Worm (Caenorhabditis elegans) whole organism, L2 larva: Measurements from ENCODE around the gene col-180.

Source experiments
- ZK546.5 ChIP-seq: sonication (generic microtip); optimal IDR thresholded peaks from 2 replicates; lab custom pipeline; 2017; ENCODE audit warnings: missing biosample characterization, missing genetic modification characterization
- ama-1 ChIP-seq: fragments of 150-350 bp; optimal IDR thresholded peaks from 2 replicates; lab custom pipeline; 2018; ENCODE audit warnings: inconsistent platforms
- elt-1 ChIP-seq: fragments of 150-350 bp; optimal IDR thresholded peaks from 2 replicates; lab custom pipeline; 2014; ENCODE audit warnings: missing biosample characterization, missing genetic modification characterization
- fos-1 ChIP-seq: fragments of 150-350 bp; optimal IDR thresholded peaks from 2 replicates; lab custom pipeline; 2014; ENCODE audit warnings: missing biosample characterization, missing genetic modification characterization
- lin-39 ChIP-seq: fragments of 150-350 bp; optimal IDR thresholded peaks from 2 replicates; lab custom pipeline; 2014; ENCODE audit warnings: missing biosample characterization, missing genetic modification reagents, missing genetic modification characterization
- nhr-23 ChIP-seq: fragments of 150-350 bp; optimal IDR thresholded peaks from 2 replicates; lab custom pipeline; 2014; ENCODE audit warnings: missing biosample characterization, missing genetic modification reagents, missing genetic modification characterization
- nhr-6 ChIP-seq: fragments of 150-350 bp; optimal IDR thresholded peaks from 2 replicates; lab custom pipeline; 2014; ENCODE audit warnings: missing biosample characterization, missing genetic modification characterization
- nhr-77 ChIP-seq: fragments of 150-350 bp; optimal IDR thresholded peaks from 2 replicates; lab custom pipeline; 2014; ENCODE audit warnings: missing biosample characterization, missing genetic modification characterization
- snpc-4 ChIP-seq: fragments of 150-350 bp; optimal IDR thresholded peaks from 2 replicates; lab custom pipeline; 2014; ENCODE audit warnings: missing biosample characterization, missing genetic modification characterization
- unc-55 ChIP-seq: fragments of 150-350 bp; sonication (generic microtip); optimal IDR thresholded peaks from 3 replicates; lab custom pipeline; 2014; ENCODE audit warnings: missing biosample characterization, missing genetic modification reagents, missing genetic modification characterization

ce11 chrX:11687836-11688319 lies 24.2 kb downstream of the col-180 start, which contains the start of gene C44C10.7:
- TF ChIP-seq nhr-6, result no peak
- TF ChIP-seq snpc-4, result no peak
- TF ChIP-seq elt-1 (tag; lab: Kevin White, UChicago), result no peak
- no peak for TF ChIP-seq nhr-23 (tag; lab: Kevin White, UChicago)
- no peak for TF ChIP-seq ama-1 (lab: Kevin White, UChicago)
- no peak for TF ChIP-seq nhr-77 (tag; lab: Kevin White, UChicago)
- no peak for TF ChIP-seq ZK546.5 (tag; lab: Kevin White, UChicago)
- no peak for TF ChIP-seq fos-1
- no peak for TF ChIP-seq lin-39 (tag; lab: Kevin White, UChicago)
- no peak for TF ChIP-seq unc-55 (GFP tag; lab: Kevin White, UChicago)
